Fruit fly (Drosophila melanogaster): ENCODE measurements around the gene ninaA.

ninaA gene

dm6 chr2L:847189-847987, 29.7 kb upstream of the ninaA start:
- TF ChIP-seq CG4282 (GFP tag; optimal IDR thresholded peaks at IDR 0.05) (no peak), CHES-1-like (GFP tag; optimal IDR thresholded peaks at IDR 0.05) (no peak), salm (tag; optimal IDR thresholded peaks at IDR 0.05) (no peak), CG16815 (GFP tag; optimal IDR thresholded peaks at IDR 0.05) (no peak), onecut (GFP tag; IDR thresholded peaks at IDR 0.05) (no peak), CG7786 (GFP tag; optimal IDR thresholded peaks at IDR 0.05) (no peak), CG10274 (GFP tag; optimal IDR thresholded peaks at IDR 0.05) (no peak), sd (tag; optimal IDR thresholded peaks at IDR 0.05) (no peak), ham (GFP tag; IDR thresholded peaks at IDR 0.05) (no peak), sens (GFP tag) (peak; percentile 85), CG14441 (GFP tag; IDR thresholded peaks at IDR 0.05) (no peak), CG18476 (GFP tag; optimal IDR thresholded peaks at IDR 0.05) (no peak), CG34422 (GFP tag; IDR thresholded peaks at IDR 0.05) (no peak), Six4 (GFP tag; optimal IDR thresholded peaks at IDR 0.05) (no peak), Poxn (GFP tag; IDR thresholded peaks at IDR 0.05) (no peak), CTCF (GFP tag; optimal IDR thresholded peaks at IDR 0.05) (no peak), CG4707 (GFP tag; optimal IDR thresholded peaks at IDR 0.05) (no peak), CG2889 (GFP tag; IDR thresholded peaks at IDR 0.05) (no peak), CG34376 (GFP tag; optimal IDR thresholded peaks at IDR 0.05) (no peak), CG3163 (GFP tag; optimal IDR thresholded peaks at IDR 0.05) (no peak), usp (GFP tag; optimal IDR thresholded peaks at IDR 0.05) (no peak), Opbp (GFP tag; IDR thresholded peaks at IDR 0.05; ENCODE audit: partially characterized antibody) (no peak), eyg (GFP tag; optimal IDR thresholded peaks at IDR 0.05) (no peak), luna (GFP tag; optimal IDR thresholded peaks at IDR 0.05) (no peak), CG17802 (tag; optimal IDR thresholded peaks at IDR 0.05) (no peak), BEAF-32 (GFP tag; optimal IDR thresholded peaks at IDR 0.05) (no peak), esg (GFP tag; conservative IDR thresholded peaks at IDR 0.05) (no peak), Meics (GFP tag; optimal IDR thresholded peaks at IDR 0.05) (peak; percentile 21), Dref (GFP tag; IDR thresholded peaks at IDR 0.05) (no peak), pnt (GFP tag; optimal IDR thresholded peaks at IDR 0.05) (no peak), Drgx (GFP tag; IDR thresholded peaks at IDR 0.05) (0 out of 2 replicates have a peak, but pooled peaks have one; percentile 24), zf30C (GFP tag; optimal IDR thresholded peaks at IDR 0.05) (no peak), CG11696 (GFP tag; IDR thresholded peaks at IDR 0.05) (peak; percentile 62; the same call in 1 of the 2 replicates), chif (GFP tag; optimal IDR thresholded peaks at IDR 0.05) (no peak), run (tag; optimal IDR thresholded peaks at IDR 0.05) (no peak), CG31365 (tag; optimal IDR thresholded peaks at IDR 0.05) (no peak), Oli (tag; optimal IDR thresholded peaks at IDR 0.05) (peak; percentile 53), wor (GFP tag; IDR thresholded peaks at IDR 0.05) (no peak), CG6765 (GFP tag; optimal IDR thresholded peaks at IDR 0.05) (no peak), CG31388 (GFP tag; optimal IDR thresholded peaks at IDR 0.05) (no peak), CG17328 (GFP tag; IDR thresholded peaks at IDR 0.05) (no peak), CG1603 (tag; optimal IDR thresholded peaks at IDR 0.05) (no peak), vfl (GFP tag; optimal IDR thresholded peaks at IDR 0.05) (no peak), gsb-n (tag; optimal IDR thresholded peaks at IDR 0.05) (no peak), amos (GFP tag; IDR thresholded peaks at IDR 0.05; ENCODE audit: partially characterized antibody) (no peak), scrt (GFP tag; optimal IDR thresholded peaks at IDR 0.05) (no peak), H15 (GFP tag; IDR thresholded peaks at IDR 0.05) (no peak), CG6854 (GFP tag; optimal IDR thresholded peaks at IDR 0.05) (no peak), CG8765 (GFP tag; IDR thresholded peaks at IDR 0.05) (no peak), chm (GFP tag; IDR thresholded peaks at IDR 0.05) (no peak), ken (GFP tag; IDR thresholded peaks at IDR 0.05) (no peak), CG12155 (GFP tag; optimal IDR thresholded peaks at IDR 0.05) (no peak)

Measured in whole organism, embryonic.